Fruit fly (Drosophila melanogaster): ENCODE data around the gene CG2983.

The CG2983 gene

DNA sequence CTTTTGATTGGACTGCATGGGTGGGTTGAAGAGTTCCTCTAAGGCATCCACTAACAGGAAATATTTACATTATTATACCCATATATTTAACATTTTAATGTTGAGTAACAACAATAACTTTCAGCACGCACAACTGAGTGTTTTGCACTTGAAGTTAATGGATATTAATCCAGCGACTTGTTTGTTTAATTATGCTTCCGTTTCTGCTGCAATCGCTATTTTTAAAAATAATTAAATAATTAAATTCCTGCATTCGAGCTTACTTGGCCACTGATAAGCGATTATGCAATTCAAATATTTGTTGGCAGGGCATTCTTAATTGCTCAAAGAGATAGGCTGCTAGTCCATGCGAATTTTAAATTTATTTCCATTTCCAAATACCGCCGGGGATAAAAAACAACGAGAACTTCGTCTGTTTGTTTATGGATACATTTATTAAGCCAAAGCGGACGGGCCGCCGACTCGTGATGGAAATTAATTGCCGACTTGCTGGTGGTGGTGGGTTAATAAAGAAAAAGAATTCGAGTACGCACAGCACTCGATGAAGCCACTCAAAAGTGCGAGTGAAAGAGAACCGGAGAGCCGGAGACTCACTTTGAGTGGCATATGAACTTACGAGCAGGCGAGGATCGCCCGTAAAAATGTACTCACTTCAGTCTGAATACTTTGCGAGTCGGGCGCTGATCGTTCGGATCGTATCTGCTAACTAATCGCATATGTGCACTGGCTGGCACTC, 14.6 kb downstream of the CG2983 start (continued):
- TF ChIP-seq Med (GFP tag), result peak; percentile 77
- no peak for TF ChIP-seq Hey (tag; optimal IDR thresholded peaks at IDR 0.05)
- TF ChIP-seq CG8359 (GFP tag; optimal IDR thresholded peaks at IDR 0.05; ENCODE audit: borderline replicate concordance), result no peak
- TF ChIP-seq sens (GFP tag), result peak; percentile 47
- no peak for TF ChIP-seq Nf-YA (GFP tag; IDR thresholded peaks at IDR 0.05)
- TF ChIP-seq CG11247 (GFP tag; IDR thresholded peaks at IDR 0.05), result no peak
- peak; percentile 98 for TF ChIP-seq chinmo (GFP tag; IDR thresholded peaks at IDR 0.05; ENCODE audit: partially characterized antibody)
- no peak for TF ChIP-seq CG14441 (GFP tag; IDR thresholded peaks at IDR 0.05)
- no peak for TF ChIP-seq Ets97D (GFP tag; optimal IDR thresholded peaks at IDR 0.05)
- peak; percentile 28 for TF ChIP-seq CG2712 (tag; optimal IDR thresholded peaks at IDR 0.05)
- no peak for TF ChIP-seq CG1792 (GFP tag; optimal IDR thresholded peaks at IDR 0.05)

DNA sequence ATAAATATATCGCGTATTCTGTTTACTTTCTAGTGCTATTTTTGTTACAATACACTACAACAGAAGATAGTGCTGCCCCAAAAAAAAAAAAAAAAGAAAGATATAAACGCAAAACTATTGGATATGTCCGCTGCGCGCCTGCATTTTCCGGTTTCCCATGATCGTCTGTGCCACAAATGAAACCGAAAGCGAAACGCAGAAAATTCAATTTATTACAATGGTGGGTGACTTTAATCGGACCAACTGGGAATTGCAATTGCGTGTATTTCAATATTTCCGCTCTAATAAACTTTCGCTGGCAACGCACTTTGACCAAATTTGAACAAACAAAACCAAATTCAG, 15.2 kb downstream of the CG2983 start:
- TF ChIP-seq CG2199 (GFP tag; IDR thresholded peaks at IDR 0.05) (0 out of 3 replicates have a peak, but pooled peaks have one; percentile 36), CG11398 (GFP tag; optimal IDR thresholded peaks at IDR 0.05) (peak; percentile 5), CG5245 (GFP tag; optimal IDR thresholded peaks at IDR 0.05) (no peak), slbo (GFP tag; IDR thresholded peaks at IDR 0.05) (no peak), Atf3 (GFP tag; optimal IDR thresholded peaks at IDR 0.05) (no peak), crc (GFP tag; optimal IDR thresholded peaks at IDR 0.05) (no peak), CG5180 (GFP tag; optimal IDR thresholded peaks at IDR 0.05) (no peak), CG14050 (GFP tag; IDR thresholded peaks at IDR 0.05) (no peak), Ets65A (GFP tag) (no peak), CG8089 (GFP tag; optimal IDR thresholded peaks at IDR 0.05) (no peak), Oaz (GFP tag; IDR thresholded peaks at IDR 0.05) (no peak), ssp (GFP tag; IDR thresholded peaks at IDR 0.05) (no peak), Lhr (GFP tag; optimal IDR thresholded peaks at IDR 0.05) (no peak), usp (GFP tag; optimal IDR thresholded peaks at IDR 0.05) (no peak), kah (GFP tag; optimal IDR thresholded peaks at IDR 0.05) (no peak), grau (tag; optimal IDR thresholded peaks at IDR 0.05) (no peak), da (GFP tag; optimal IDR thresholded peaks at IDR 0.05) (no peak), CG12744 (GFP tag; optimal IDR thresholded peaks at IDR 0.05) (no peak), nmo (GFP tag; optimal IDR thresholded peaks at IDR 0.05) (no peak), sens (GFP tag) (peak; percentile 68), Dll (GFP tag; IDR thresholded peaks at IDR 0.05; ENCODE audit: partially characterized antibody) (0 out of 4 replicates have a peak, but pooled peaks have one; percentile 9), cato (GFP tag; optimal IDR thresholded peaks at IDR 0.05; ENCODE audit: borderline replicate concordance) (no peak), Hmx (GFP tag; optimal IDR thresholded peaks at IDR 0.05) (no peak), CG10209 (GFP tag; optimal IDR thresholded peaks at IDR 0.05) (no peak), unc-4 (GFP tag; IDR thresholded peaks at IDR 0.05; ENCODE audit: partially characterized antibody) (peak; percentile 12; the same call in 1 of the 2 replicates), otp (GFP tag; IDR thresholded peaks at IDR 0.05) (peak; percentile 1; the same call in 1 of the 3 replicates), tup (GFP tag; optimal IDR thresholded peaks at IDR 0.05) (no peak), mld (GFP tag; IDR thresholded peaks at IDR 0.05; ENCODE audit: partially characterized antibody) (no peak), D (optimal IDR thresholded peaks at IDR 0.05) (no peak), D (GFP tag; optimal IDR thresholded peaks at IDR 0.05) (no peak), CG7786 (GFP tag; optimal IDR thresholded peaks at IDR 0.05) (no peak), Blimp-1 (GFP tag; optimal IDR thresholded peaks at IDR 0.05) (peak; percentile 90), tx (GFP tag; optimal IDR thresholded peaks at IDR 0.05) (no peak), sens-2 (GFP tag; IDR thresholded peaks at IDR 0.05) (no peak), ham (GFP tag; IDR thresholded peaks at IDR 0.05) (no peak), CG11093 (GFP tag; IDR thresholded peaks at IDR 0.05) (no peak), CG4282 (GFP tag; optimal IDR thresholded peaks at IDR 0.05) (no peak), sima (GFP tag; optimal IDR thresholded peaks at IDR 0.05) (no peak), sob (GFP tag; IDR thresholded peaks at IDR 0.05) (no peak)

Data from whole organism, embryonic.